Fruit fly (Drosophila melanogaster): ENCODE measurements around the gene CG7394.

Gene CG7394

DNA sequence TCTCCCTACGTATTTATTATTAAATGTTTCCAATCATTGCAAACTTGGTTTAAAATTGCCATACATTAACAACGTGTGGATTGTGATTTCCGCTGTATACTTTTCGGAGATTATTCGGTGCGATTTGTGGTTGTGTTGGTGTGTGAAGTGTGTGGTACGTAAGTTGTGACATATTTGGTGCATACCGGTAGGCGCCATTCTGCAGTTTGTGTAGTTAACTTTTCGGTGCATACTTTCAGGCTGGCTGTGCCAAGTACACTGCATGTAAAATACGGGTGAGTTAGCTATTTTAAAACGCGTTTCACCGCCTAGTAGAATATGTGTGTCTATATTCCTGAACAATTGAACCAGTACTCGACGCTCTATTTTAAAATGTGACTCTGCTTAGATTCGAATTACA, 38.5 kb upstream of the CG7394 start (continued):
- TF ChIP-seq gce (GFP tag; IDR thresholded peaks at IDR 0.05): no peak
- peak; percentile 65 for TF ChIP-seq Opbp (GFP tag; IDR thresholded peaks at IDR 0.05; ENCODE audit: partially characterized antibody)
- no peak for TF ChIP-seq Dfd (GFP tag; optimal IDR thresholded peaks at IDR 0.05)
- TF ChIP-seq CG6689 (GFP tag; IDR thresholded peaks at IDR 0.05): no peak
- no peak for TF ChIP-seq CG2678 (tag; optimal IDR thresholded peaks at IDR 0.05)
- no peak for TF ChIP-seq ac (GFP tag; optimal IDR thresholded peaks at IDR 0.05)
- TF ChIP-seq mam (GFP tag; optimal IDR thresholded peaks at IDR 0.05): no peak
- no peak for TF ChIP-seq CG14441 (GFP tag; IDR thresholded peaks at IDR 0.05)
- no peak for TF ChIP-seq CG7839 (tag; optimal IDR thresholded peaks at IDR 0.05)
- no peak for TF ChIP-seq CG10959 (GFP tag; IDR thresholded peaks at IDR 0.05)
- no peak for TF ChIP-seq CG17829 (tag; optimal IDR thresholded peaks at IDR 0.05)
- no peak for TF ChIP-seq Awh (GFP tag; IDR thresholded peaks at IDR 0.05)
- no peak for TF ChIP-seq CG15601 (tag; optimal IDR thresholded peaks at IDR 0.05)
- TF ChIP-seq bcd (GFP tag; optimal IDR thresholded peaks at IDR 0.05): no peak
- peak; percentile 43; the same call in 1 of the 2 replicates for TF ChIP-seq Rfx (GFP tag; IDR thresholded peaks at IDR 0.05)
- TF ChIP-seq Camta (GFP tag; optimal IDR thresholded peaks at IDR 0.05): no peak
- TF ChIP-seq caup (GFP tag; optimal IDR thresholded peaks at IDR 0.05; ENCODE audit: severe bottlenecking): no peak
- TF ChIP-seq trem (tag; optimal IDR thresholded peaks at IDR 0.05): no peak
- TF ChIP-seq Scr (GFP tag; IDR thresholded peaks at IDR 0.05; ENCODE audit: partially characterized antibody): 0 out of 2 replicates have a peak, but pooled peaks have one; percentile 33
- TF ChIP-seq scrt (GFP tag; optimal IDR thresholded peaks at IDR 0.05): no peak
- TF ChIP-seq CTCF (GFP tag; optimal IDR thresholded peaks at IDR 0.05): peak; percentile 80
- TF ChIP-seq CG18599 (GFP tag; optimal IDR thresholded peaks at IDR 0.05): no peak
- no peak for TF ChIP-seq CG4282 (GFP tag; optimal IDR thresholded peaks at IDR 0.05)
- TF ChIP-seq CG8290 (GFP tag; optimal IDR thresholded peaks at IDR 0.05): no peak
- TF ChIP-seq CG8290 (tag; optimal IDR thresholded peaks at IDR 0.05): no peak
- no peak for TF ChIP-seq CG6813 (GFP tag; optimal IDR thresholded peaks at IDR 0.05)
- peak; percentile 22 for TF ChIP-seq Lhr (GFP tag; optimal IDR thresholded peaks at IDR 0.05)
- peak; percentile 28; the same call in 1 of the 2 replicates for TF ChIP-seq vvl (GFP tag; IDR thresholded peaks at IDR 0.05)
- TF ChIP-seq so (GFP tag; IDR thresholded peaks at IDR 0.05): peak; percentile 55; the same call in 1 of the 3 replicates
- no peak for TF ChIP-seq kah (GFP tag; optimal IDR thresholded peaks at IDR 0.05)
- no peak for TF ChIP-seq dpn (GFP tag; optimal IDR thresholded peaks at IDR 0.05)
- no peak for TF ChIP-seq CG14860 (GFP tag; IDR thresholded peaks at IDR 0.05; ENCODE audit: partially characterized antibody)
- 0 out of 2 replicates have a peak, but pooled peaks have one; percentile 19 for TF ChIP-seq H2.0 (GFP tag; IDR thresholded peaks at IDR 0.05)
- TF ChIP-seq tap (tag; optimal IDR thresholded peaks at IDR 0.05): no peak
- TF ChIP-seq CG18619 (GFP tag; optimal IDR thresholded peaks at IDR 0.05): no peak
- TF ChIP-seq CG14014 (GFP tag; IDR thresholded peaks at IDR 0.05): no peak
- TF ChIP-seq emc (GFP tag; optimal IDR thresholded peaks at IDR 0.05): no peak
- no peak for TF ChIP-seq Hr51 (GFP tag; optimal IDR thresholded peaks at IDR 0.05)
- TF ChIP-seq jing (GFP tag; optimal IDR thresholded peaks at IDR 0.05): no peak
- peak; percentile 38; the same call in 1 of the 3 replicates for TF ChIP-seq knrl (GFP tag; IDR thresholded peaks at IDR 0.05; ENCODE audit: partially characterized antibody)
- peak; percentile 10 for TF ChIP-seq sd (tag; optimal IDR thresholded peaks at IDR 0.05)
- peak in 1 of 3 experiments; percentile 63 for TF ChIP-seq lola (GFP tag; optimal IDR thresholded peaks at IDR 0.05)
- no peak for TF ChIP-seq Nf-YA (GFP tag; IDR thresholded peaks at IDR 0.05)
- TF ChIP-seq CG10274 (GFP tag; optimal IDR thresholded peaks at IDR 0.05): no peak
- TF ChIP-seq CG32532 (GFP tag; IDR thresholded peaks at IDR 0.05): no peak
- TF ChIP-seq CG18011 (GFP tag; optimal IDR thresholded peaks at IDR 0.05): no peak
- no peak for TF ChIP-seq CG1647 (GFP tag; optimal IDR thresholded peaks at IDR 0.05)
- peak; percentile 50 for TF ChIP-seq D19A (tag; optimal IDR thresholded peaks at IDR 0.05)
- TF ChIP-seq wor (GFP tag; IDR thresholded peaks at IDR 0.05): no peak
- no peak for TF ChIP-seq gcm2 (GFP tag; optimal IDR thresholded peaks at IDR 0.05)
- TF ChIP-seq sisA (GFP tag; IDR thresholded peaks at IDR 0.05): no peak
- no peak for TF ChIP-seq hth (optimal IDR thresholded peaks at IDR 0.05)

Data from whole organism, embryonic.